Fruit fly (Drosophila melanogaster) whole organism, embryonic: ENCODE measurements around the gene odd.
A peak's percentile ranks its signal among the peaks of the same experiment; 100 is the strongest.

Experiments used
- Adf1 ChIP-seq: fragments of 200-800 bp; sonication (Bioruptor generic); IDR thresholded peaks from 2 replicates; pipeline ENCODE4 v1.3.6; 2022; ENCODE audit warnings: missing biosample characterization, missing genetic modification characterization
- Bteb2 ChIP-seq: fragments of 200-800 bp; sonication (Bioruptor generic); optimal IDR thresholded peaks from 2 replicates; lab custom pipeline; 2016; ENCODE audit warnings: missing biosample characterization, missing genetic modification characterization
- CG10267 ChIP-seq: fragments of 200-800 bp; sonication (Bioruptor generic); optimal IDR thresholded peaks from 2 replicates; lab custom pipeline; 2018; ENCODE audit warnings: missing biosample characterization, mild to moderate bottlenecking, missing genetic modification characterization, moderate library complexity
- CG10462 ChIP-seq: fragments of 200-800 bp; sonication (Bioruptor generic); optimal IDR thresholded peaks from 2 replicates; lab custom pipeline; 2016; ENCODE audit warnings: missing biosample characterization, missing genetic modification characterization
- CG11695 ChIP-seq: fragments of 200-800 bp; sonication (Bioruptor generic); IDR thresholded peaks from 3 replicates; pipeline ENCODE4 v1.3.6; 2022; ENCODE audit warnings: missing biosample characterization, missing genetic modification characterization
- CG14667 ChIP-seq: fragments of 200-800 bp; sonication (Bioruptor generic); IDR thresholded peaks from 2 replicates; pipeline ENCODE4 v1.3.6; 2022; ENCODE audit warnings: missing biosample characterization, missing genetic modification characterization
- CG14710 ChIP-seq: fragments of 200-800 bp; sonication (Bioruptor generic); optimal IDR thresholded peaks from 3 replicates; lab custom pipeline; 2019; ENCODE audit warnings: missing biosample characterization, mild to moderate bottlenecking, missing genetic modification characterization, moderate library complexity
- CG15514 ChIP-seq: fragments of 200-800 bp; sonication (Bioruptor generic); optimal IDR thresholded peaks from 3 replicates; lab custom pipeline; 2017; ENCODE audit warnings: missing biosample characterization, missing genetic modification characterization, mild to moderate bottlenecking, moderate library complexity, missing genetic modification reagents
- CG2678 ChIP-seq: fragments of 200-800 bp; sonication (Bioruptor generic); optimal IDR thresholded peaks from 3 replicates; lab custom pipeline; 2019; ENCODE audit warnings: missing biosample characterization, mild to moderate bottlenecking, missing genetic modification characterization, moderate library complexity
- CG42726 ChIP-seq: fragments of 200-800 bp; sonication (Bioruptor generic); IDR thresholded peaks from 2 replicates; pipeline ENCODE4 v1.3.6; 2022; ENCODE audit warnings: missing biosample characterization, missing genetic modification characterization; ENCODE audit not compliant: partially characterized antibody
- CG4730 ChIP-seq: fragments of 200-800 bp; sonication (Bioruptor generic); IDR thresholded peaks from 2 replicates; pipeline ENCODE4 v1.3.6; 2022; ENCODE audit warnings: missing biosample characterization, missing genetic modification characterization
- CG6272 ChIP-seq: fragments of 200-800 bp; sonication (Bioruptor generic); IDR thresholded peaks from 2 replicates; pipeline ENCODE4 v1.3.6; 2022; ENCODE audit warnings: missing biosample characterization, missing genetic modification characterization
- CG6813 ChIP-seq: fragments of 200-800 bp; sonication (Bioruptor generic); optimal IDR thresholded peaks from 2 replicates; lab custom pipeline; 2017; ENCODE audit warnings: missing biosample characterization, missing genetic modification characterization, mild to moderate bottlenecking, moderate library complexity, missing genetic modification reagents
- CG7839 ChIP-seq: fragments of 200-800 bp; sonication (Bioruptor generic); optimal IDR thresholded peaks from 3 replicates; lab custom pipeline; 2018; ENCODE audit warnings: missing biosample characterization, mild to moderate bottlenecking, missing genetic modification characterization, moderate library complexity
- CG9215 ChIP-seq: fragments of 200-800 bp; sonication (Bioruptor generic); IDR thresholded peaks from 2 replicates; pipeline ENCODE4 v1.3.6; 2022; ENCODE audit warnings: missing biosample characterization, missing genetic modification characterization
- CG9817 ChIP-seq: fragments of 200-800 bp; sonication (Bioruptor generic); optimal IDR thresholded peaks from 2 replicates; lab custom pipeline; 2018; ENCODE audit warnings: missing biosample characterization, mild to moderate bottlenecking, missing genetic modification characterization, moderate library complexity
- CG9932 ChIP-seq: fragments of 200-800 bp; sonication (Bioruptor generic); IDR thresholded peaks from 2 replicates; pipeline ENCODE4 v1.3.6; 2022; ENCODE audit warnings: missing biosample characterization, missing genetic modification characterization
- Camta ChIP-seq: fragments of 200-800 bp; sonication (Bioruptor generic); optimal IDR thresholded peaks from 2 replicates; lab custom pipeline; 2016; ENCODE audit warnings: missing biosample characterization, missing genetic modification characterization
- D19B ChIP-seq: fragments of 200-800 bp; sonication (Bioruptor generic); optimal IDR thresholded peaks from 2 replicates; lab custom pipeline; 2017; ENCODE audit warnings: missing biosample characterization, mild to moderate bottlenecking, missing genetic modification characterization
- Doc2 ChIP-seq: fragments of 200-800 bp; sonication (Bioruptor generic); IDR thresholded peaks from 2 replicates; pipeline ENCODE4 v1.3.6; 2022; ENCODE audit warnings: missing biosample characterization, missing genetic modification characterization
- Doc3 ChIP-seq: fragments of 200-800 bp; sonication (Bioruptor generic); IDR thresholded peaks from 3 replicates; pipeline ENCODE4 v1.3.6; 2022; ENCODE audit warnings: missing biosample characterization, missing genetic modification characterization; ENCODE audit not compliant: partially characterized antibody
- Hr78 ChIP-seq, 2 experiments: fragments of 200-800 bp in 1 of 2; fragments of >200 bp in 1 of 2; sonication (Bioruptor generic) in 1 of 2; optimal IDR thresholded peaks; 2 replicates each; lab custom pipeline; 2017 to 2019; ENCODE audit warnings: missing biosample characterization in 2 of 2, missing genetic modification characterization in 2 of 2, mild to moderate bottlenecking in 1 of 2, moderate library complexity in 1 of 2
- Hsf ChIP-seq: fragments of 200-800 bp; sonication (Bioruptor generic); optimal IDR thresholded peaks from 3 replicates; lab custom pipeline; 2016; ENCODE audit warnings: missing biosample characterization, missing genetic modification characterization
- Jarid2 ChIP-seq: fragments of 200-800 bp; sonication (Bioruptor generic); optimal IDR thresholded peaks from 3 replicates; lab custom pipeline; 2017; ENCODE audit warnings: mild to moderate bottlenecking, missing biosample characterization, missing genetic modification reagents, missing genetic modification characterization
- MTF-1 ChIP-seq: fragments of 200-800 bp; sonication (Bioruptor generic); optimal IDR thresholded peaks from 2 replicates; lab custom pipeline; 2018; ENCODE audit warnings: missing biosample characterization, mild to moderate bottlenecking, missing genetic modification characterization, borderline replicate concordance
- Ptx1 ChIP-seq: fragments of 200-800 bp; sonication (Bioruptor generic); IDR thresholded peaks from 2 replicates; pipeline ENCODE4 v1.3.6; 2022; ENCODE audit warnings: missing biosample characterization, missing genetic modification characterization
- Spps ChIP-seq: fragments of 200-800 bp; sonication (Bioruptor generic); optimal IDR thresholded peaks from 2 replicates; lab custom pipeline; 2018; ENCODE audit warnings: missing biosample characterization, mild to moderate bottlenecking, missing genetic modification characterization
- Sry-δ ChIP-seq: fragments of 200-800 bp; sonication (Bioruptor generic); optimal IDR thresholded peaks from 2 replicates; lab custom pipeline; 2016; ENCODE audit warnings: missing biosample characterization, missing genetic modification characterization
- Stat92E ChIP-seq, 3 experiments: fragments of >200 bp in 2 of 3; fragments of 200-800 bp in 1 of 3; sonication (Bioruptor generic) in 1 of 3; optimal IDR thresholded peaks; 2 replicates each; lab custom pipeline; 2017 to 2019; ENCODE audit warnings: missing biosample characterization in 3 of 3, missing genetic modification characterization in 3 of 3, mild to moderate bottlenecking in 1 of 3, moderate library complexity in 1 of 3
- ac ChIP-seq: fragments of 200-800 bp; sonication (Bioruptor generic); optimal IDR thresholded peaks from 3 replicates; lab custom pipeline; 2017; ENCODE audit warnings: missing biosample characterization, mild to moderate bottlenecking, missing genetic modification characterization
- az2 ChIP-seq: fragments of 200-800 bp; sonication (Bioruptor generic); optimal IDR thresholded peaks from 3 replicates; lab custom pipeline; 2016; ENCODE audit warnings: missing biosample characterization, missing genetic modification characterization
- bcd ChIP-seq: fragments of 200-800 bp; sonication (Bioruptor generic); optimal IDR thresholded peaks from 2 replicates; lab custom pipeline; 2017; ENCODE audit warnings: missing biosample characterization, mild to moderate bottlenecking, missing genetic modification characterization
- chm ChIP-seq: fragments of 200-800 bp; sonication (Bioruptor generic); IDR thresholded peaks from 2 replicates; pipeline ENCODE4 v1.3.6; 2022; ENCODE audit warnings: missing biosample characterization, missing genetic modification characterization
- croc ChIP-seq: fragments of 200-800 bp; sonication (Bioruptor generic); conservative IDR thresholded peaks from 3 replicates; pipeline ENCODE4 v1.3.6; 2022; ENCODE audit warnings: missing biosample characterization, missing genetic modification characterization
- dimm ChIP-seq: fragments of 200-800 bp; sonication (Bioruptor generic); IDR thresholded peaks from 2 replicates; pipeline ENCODE4 v1.3.6; 2022; ENCODE audit warnings: missing biosample characterization, missing genetic modification characterization
- dmrt99B ChIP-seq: fragments of 200-800 bp; sonication (Bioruptor generic); optimal IDR thresholded peaks from 2 replicates; lab custom pipeline; 2018; ENCODE audit warnings: missing biosample characterization, mild to moderate bottlenecking, missing genetic modification characterization, moderate library complexity
- ems ChIP-seq: fragments of 200-800 bp; sonication (Bioruptor generic); optimal IDR thresholded peaks from 3 replicates; lab custom pipeline; 2016; ENCODE audit warnings: missing biosample characterization, missing genetic modification characterization
- hth ChIP-seq: fragments of >200 bp; optimal IDR thresholded peaks from 2 replicates; lab custom pipeline; 2017; ENCODE audit warnings: inconsistent platforms
- ind ChIP-seq: fragments of 200-800 bp; sonication (Bioruptor generic); optimal IDR thresholded peaks from 3 replicates; lab custom pipeline; 2016; ENCODE audit warnings: missing biosample characterization, missing genetic modification characterization
- jigr1 ChIP-seq: fragments of 200-800 bp; sonication (Bioruptor generic); IDR thresholded peaks from 3 replicates; pipeline ENCODE4 v1.3.6; 2022; ENCODE audit warnings: missing biosample characterization, missing genetic modification characterization
- lmd ChIP-seq: fragments of 200-800 bp; sonication (Bioruptor generic); IDR thresholded peaks from 2 replicates; pipeline ENCODE4 v1.3.6; 2022; ENCODE audit warnings: missing biosample characterization, missing genetic modification characterization
- luna ChIP-seq: fragments of 200-800 bp; sonication (Bioruptor generic); optimal IDR thresholded peaks from 2 replicates; lab custom pipeline; 2016; ENCODE audit warnings: missing biosample characterization, missing genetic modification characterization
- mld ChIP-seq: fragments of 200-800 bp; sonication (Bioruptor generic); IDR thresholded peaks from 3 replicates; pipeline ENCODE4 v1.3.6; 2022; ENCODE audit warnings: missing biosample characterization, missing genetic modification characterization; ENCODE audit not compliant: partially characterized antibody
- org-1 ChIP-seq: fragments of 200-800 bp; sonication (Bioruptor generic); optimal IDR thresholded peaks from 2 replicates; lab custom pipeline; 2017; ENCODE audit warnings: missing biosample characterization, missing genetic modification characterization
- pnt ChIP-seq: fragments of 200-800 bp; sonication (Bioruptor generic); optimal IDR thresholded peaks from 3 replicates; lab custom pipeline; 2016; ENCODE audit warnings: missing biosample characterization, missing genetic modification characterization
- pzg ChIP-seq: fragments of 200-800 bp; sonication (Bioruptor generic); optimal IDR thresholded peaks from 3 replicates; lab custom pipeline; 2018; ENCODE audit warnings: missing biosample characterization, mild to moderate bottlenecking, missing genetic modification characterization, moderate library complexity
- sim ChIP-seq: fragments of 200-800 bp; sonication (Bioruptor generic); IDR thresholded peaks from 2 replicates; pipeline ENCODE4 v1.3.6; 2022; ENCODE audit warnings: missing biosample characterization, missing genetic modification characterization
- slbo ChIP-seq: fragments of 200-800 bp; sonication (Bioruptor generic); IDR thresholded peaks from 2 replicates; pipeline ENCODE4 v1.3.6; 2022; ENCODE audit warnings: missing biosample characterization, missing genetic modification characterization
- slp2 ChIP-seq: fragments of 200-800 bp; sonication (Bioruptor generic); optimal IDR thresholded peaks from 2 replicates; lab custom pipeline; 2016; ENCODE audit warnings: missing biosample characterization, missing genetic modification characterization
- unpg ChIP-seq: fragments of 200-800 bp; sonication (Bioruptor generic); optimal IDR thresholded peaks from 3 replicates; lab custom pipeline; 2018; ENCODE audit warnings: missing biosample characterization, mild to moderate bottlenecking, missing genetic modification characterization, moderate library complexity
- wor ChIP-seq: fragments of 200-800 bp; sonication (Bioruptor generic); IDR thresholded peaks from 2 replicates; pipeline ENCODE4 v1.3.6; 2022; ENCODE audit warnings: missing biosample characterization, missing genetic modification characterization

Gene odd

dm6 chr2L:3587286-3587685 lies 19.3 kb downstream of the odd start (continued):
- peak; percentile 20 for TF ChIP-seq bcd (GFP tag; lab: Kevin White, UChicago)
- TF ChIP-seq Camta (GFP tag; lab: Kevin White, UChicago), result peak; percentile 17
- no peak for TF ChIP-seq Bteb2
- no peak for TF ChIP-seq wor
- peak; percentile 51 for TF ChIP-seq Ptx1 (GFP tag; lab: Robert Waterston, UW)
- peak; percentile 47 for TF ChIP-seq pnt (GFP tag; lab: Kevin White, UChicago)
- TF ChIP-seq Hsf (GFP tag; lab: Kevin White, UChicago), result peak; percentile 7
- no peak for TF ChIP-seq CG6813 (GFP tag; lab: Kevin White, UChicago)
- TF ChIP-seq dmrt99B (tag; lab: Kevin White, UChicago), result peak; percentile 13
- no peak for TF ChIP-seq dimm (GFP tag; lab: Robert Waterston, UW)
- no peak for TF ChIP-seq Hr78 (GFP tag; optimal IDR thresholded peaks at IDR 0.05; lab: Kevin White, UChicago)
- peak; percentile 56 for TF ChIP-seq CG10267 (tag; lab: Kevin White, UChicago)
- no peak for TF ChIP-seq CG10462
- no peak for TF ChIP-seq D19B (GFP tag; lab: Kevin White, UChicago)
- no peak for TF ChIP-seq Doc3 (GFP tag; lab: Robert Waterston, UW)
- no peak for TF ChIP-seq CG6272
- TF ChIP-seq jigr1, result no peak
- TF ChIP-seq CG2678 (tag; lab: Kevin White, UChicago), result peak; percentile 48
- no peak for TF ChIP-seq CG9215
- TF ChIP-seq sim (GFP tag; lab: Robert Waterston, UW), result peak; percentile 60; the same call in 1 of the 2 replicates
- peak; percentile 53; the same call in 1 of the 3 replicates for TF ChIP-seq CG11695
- no peak for TF ChIP-seq CG15514 (GFP tag; lab: Kevin White, UChicago)
- peak; percentile 65; the same call in 1 of the 2 replicates for TF ChIP-seq chm (GFP tag; lab: Robert Waterston, UW)
- TF ChIP-seq CG9932 (GFP tag; lab: Robert Waterston, UW), result no peak
- peak; percentile 28 for TF ChIP-seq Jarid2 (GFP tag; lab: Kevin White, UChicago)
- peak; percentile 16 for TF ChIP-seq slp2 (GFP tag; lab: Kevin White, UChicago)
- TF ChIP-seq unpg (GFP tag; lab: Kevin White, UChicago), result peak; percentile 63
- no peak for TF ChIP-seq Doc2 (GFP tag; lab: Robert Waterston, UW)
- no peak for TF ChIP-seq luna
- 0 out of 2 replicates have a peak, but pooled peaks have one; percentile 12 for TF ChIP-seq CG4730 (GFP tag; lab: Robert Waterston, UW)
- TF ChIP-seq Spps (tag; lab: Kevin White, UChicago), result peak; percentile 48
- no peak for TF ChIP-seq ind (GFP tag; lab: Kevin White, UChicago)
- TF ChIP-seq Sry-δ (GFP tag; lab: Kevin White, UChicago), result no peak
- no peak for TF ChIP-seq ac (GFP tag; lab: Kevin White, UChicago)
- peak; percentile 54 for TF ChIP-seq CG7839
- TF ChIP-seq MTF-1 (GFP tag; lab: Kevin White, UChicago), result peak; percentile 25
- TF ChIP-seq lmd (GFP tag; lab: Robert Waterston, UW), result peak; percentile 29; the same call in 1 of the 2 replicates
- no peak for TF ChIP-seq CG42726 (GFP tag; lab: Robert Waterston, UW)
- no peak for TF ChIP-seq Stat92E (GFP tag; optimal IDR thresholded peaks at IDR 0.05; lab: Kevin White, UChicago)
- peak; percentile 13 for TF ChIP-seq org-1 (GFP tag; lab: Kevin White, UChicago)
- no peak for TF ChIP-seq pzg (GFP tag; lab: Kevin White, UChicago)
- no peak for TF ChIP-seq slbo
- no peak for TF ChIP-seq mld (GFP tag; lab: Robert Waterston, UW)
- TF ChIP-seq ems, result no peak
- peak; percentile 38 for TF ChIP-seq az2 (GFP tag; lab: Kevin White, UChicago)
- no peak for TF ChIP-seq Adf1 (GFP tag; lab: Robert Waterston, UW)
- TF ChIP-seq croc, result peak; percentile 54; the same call in 2 of the 3 replicates
- TF ChIP-seq CG14710 (tag; lab: Kevin White, UChicago), result peak; percentile 65
- TF ChIP-seq hth (lab: Kevin White, UChicago), result no peak
- no peak for TF ChIP-seq CG9817
- no peak for TF ChIP-seq CG14667 (GFP tag; lab: Robert Waterston, UW)
